Worm (Caenorhabditis elegans): Measurements from ENCODE around the gene prmt-4.

DNA sequence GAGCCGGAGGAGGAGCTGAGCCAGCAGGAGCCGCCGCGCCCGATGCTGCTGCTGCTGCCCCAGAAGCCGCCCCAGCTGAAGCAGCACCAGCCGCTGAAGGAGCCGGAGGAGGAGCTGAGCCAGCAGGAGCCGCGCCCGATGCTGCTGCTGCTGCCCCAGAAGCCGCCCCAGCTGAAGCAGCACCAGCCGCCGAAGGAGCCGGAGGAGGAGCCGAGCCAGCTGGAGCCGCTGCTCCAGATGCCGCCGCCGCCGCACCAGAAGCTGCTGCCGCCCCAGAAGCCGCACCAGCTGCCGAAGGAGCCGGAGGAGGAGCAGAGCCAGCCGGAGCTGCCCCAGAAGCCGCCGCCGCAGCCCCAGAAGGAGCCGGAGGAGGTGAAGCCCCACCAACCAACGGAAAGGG, 2.0 kb upstream of the prmt-4 start:
- TF ChIP-seq elt-4 (tag; optimal IDR thresholded peaks at IDR 0.05) (no peak), elt-2 (tag; optimal IDR thresholded peaks at IDR 0.05) (no peak), ama-1 (optimal IDR thresholded peaks at IDR 0.05) (no peak), nhr-11 (tag; optimal IDR thresholded peaks at IDR 0.05) (no peak), madf-2 (tag; optimal IDR thresholded peaks at IDR 0.05) (no peak), ceh-19 (GFP tag; optimal IDR thresholded peaks at IDR 0.05) (no peak), ceh-18 (tag; optimal IDR thresholded peaks at IDR 0.05) (no peak), dve-1 (tag; optimal IDR thresholded peaks at IDR 0.05) (no peak), ref-2 (tag; optimal IDR thresholded peaks at IDR 0.05) (no peak), K09A11.1 (tag; optimal IDR thresholded peaks at IDR 0.05; ENCODE audit: insufficient read depth) (no peak), pha-4 (tag; optimal IDR thresholded peaks at IDR 0.05) (no peak)

Measured in whole organism, late embryonic.